Worm (Caenorhabditis elegans) whole organism, L4 larva: ENCODE measurements around the gene pax-1.

Experiments used
- F10B5.3 ChIP-seq: sonication (generic microtip); optimal IDR thresholded peaks from 2 replicates; lab custom pipeline; 2016; ENCODE audit warnings: mild to moderate bottlenecking, missing genetic modification characterization, missing compliant biosample characterization
- R02D3.7 ChIP-seq: fragments of 150-350 bp; sonication (generic microtip); optimal IDR thresholded peaks from 3 replicates; lab custom pipeline; 2014; ENCODE audit warnings: missing biosample characterization, missing genetic modification characterization
- Y105C5A.15 ChIP-seq: fragments of 200-800 bp; sonication (Bioruptor generic); IDR thresholded peaks from 2 replicates; pipeline ENCODE4 v1.3.6; 2022; ENCODE audit warnings: missing genetic modification characterization, missing compliant biosample characterization
- ZK337.2 ChIP-seq: fragments of 200-800 bp; sonication (Bioruptor generic); IDR thresholded peaks from 2 replicates; pipeline ENCODE4 v1.3.6; 2022; ENCODE audit warnings: missing genetic modification reagents, missing genetic modification characterization, missing compliant biosample characterization
- ZK546.5 ChIP-seq, 2 experiments: sonication (generic microtip); optimal IDR thresholded peaks; 2 replicates each; lab custom pipeline; 2017; ENCODE audit warnings: missing biosample characterization in 2 of 2, missing genetic modification characterization in 2 of 2
- aha-1 ChIP-seq: fragments of 150-350 bp; peaks from one replicate; lab custom pipeline; 2014; ENCODE audit warnings: missing biosample characterization, missing genetic modification characterization
- cey-2 ChIP-seq: sonication (generic microtip); optimal IDR thresholded peaks from 3 replicates; lab custom pipeline; 2017; ENCODE audit warnings: missing genetic modification characterization, mild to moderate bottlenecking, missing compliant biosample characterization, antibody characterized with exemption, borderline replicate concordance; ENCODE audit not compliant: insufficient read depth
- ctbp-1 ChIP-seq: fragments of 200-800 bp; sonication (Bioruptor generic); IDR thresholded peaks from 2 replicates; pipeline ENCODE4 v1.3.6; 2022; ENCODE audit warnings: missing genetic modification reagents, missing genetic modification characterization, missing compliant biosample characterization
- daf-12 ChIP-seq: fragments of 150-350 bp; optimal IDR thresholded peaks from 2 replicates; lab custom pipeline; 2014; ENCODE audit warnings: missing biosample characterization, missing genetic modification reagents, missing genetic modification characterization
- daf-16 ChIP-seq, 3 experiments: sonication (generic microtip); optimal IDR thresholded peaks; 2 replicates each; lab custom pipeline; 2016 to 2017; ENCODE audit warnings: missing genetic modification characterization in 3 of 3, missing genetic modification reagents in 3 of 3, mild to moderate bottlenecking in 2 of 3, missing compliant biosample characterization in 2 of 3, missing biosample characterization in 1 of 3, moderate library complexity in 1 of 3
- daf-19 ChIP-seq: fragments of 200-800 bp; sonication (Bioruptor generic); conservative IDR thresholded peaks from 2 replicates; pipeline ENCODE4 v1.3.6; 2022; ENCODE audit warnings: missing genetic modification characterization, missing compliant biosample characterization
- dmd-6 ChIP-seq: fragments of 200-800 bp; sonication (Bioruptor generic); IDR thresholded peaks from 2 replicates; pipeline ENCODE4 v1.3.6; 2022; ENCODE audit warnings: missing genetic modification reagents, missing genetic modification characterization, missing compliant biosample characterization
- dpl-1 ChIP-seq: fragments of 150-350 bp; optimal IDR thresholded peaks from 2 replicates; lab custom pipeline; 2014; ENCODE audit warnings: missing biosample characterization, missing genetic modification reagents, missing genetic modification characterization
- duxl-1 ChIP-seq: sonication (generic microtip); optimal IDR thresholded peaks from 2 replicates; lab custom pipeline; 2016; ENCODE audit warnings: mild to moderate bottlenecking, missing genetic modification characterization, moderate library complexity, missing compliant biosample characterization; ENCODE audit not compliant: poor library complexity
- fkh-10 ChIP-seq: fragments of 150-350 bp; optimal IDR thresholded peaks from 2 replicates; lab custom pipeline; 2014; ENCODE audit warnings: missing biosample characterization, missing genetic modification reagents, missing genetic modification characterization
- fos-1 ChIP-seq: fragments of 150-350 bp; optimal IDR thresholded peaks from 2 replicates; lab custom pipeline; 2014; ENCODE audit warnings: missing biosample characterization, missing genetic modification characterization
- hlh-11 ChIP-seq: fragments of 200-800 bp; sonication (Bioruptor generic); optimal IDR thresholded peaks from 2 replicates; lab custom pipeline; 2018; ENCODE audit warnings: mild to moderate bottlenecking, missing genetic modification characterization, missing compliant biosample characterization
- lim-7 ChIP-seq: fragments of 200-800 bp; sonication (Bioruptor generic); IDR thresholded peaks from 2 replicates; pipeline ENCODE4 v1.3.6; 2022; ENCODE audit warnings: missing genetic modification characterization, missing compliant biosample characterization
- lin-1 ChIP-seq: fragments of 200-800 bp; sonication (Bioruptor generic); IDR thresholded peaks from 2 replicates; pipeline ENCODE4 v1.3.6; 2022; ENCODE audit warnings: missing genetic modification reagents, missing genetic modification characterization, missing compliant biosample characterization
- lin-13 ChIP-seq: fragments of 150-350 bp; optimal IDR thresholded peaks from 2 replicates; lab custom pipeline; 2014; ENCODE audit warnings: missing biosample characterization, missing genetic modification reagents, missing genetic modification characterization
- lin-15B ChIP-seq: fragments of 150-350 bp; sonication (generic microtip); optimal IDR thresholded peaks from 3 replicates; lab custom pipeline; 2014; ENCODE audit warnings: missing biosample characterization, missing genetic modification characterization
- lin-29 ChIP-seq: fragments of 200-800 bp; sonication (Bioruptor generic); IDR thresholded peaks from 2 replicates; pipeline ENCODE4 v1.3.6; 2022; ENCODE audit warnings: missing genetic modification reagents, missing genetic modification characterization, missing compliant biosample characterization
- nhr-237 ChIP-seq: sonication (generic microtip); optimal IDR thresholded peaks from 2 replicates; lab custom pipeline; 2017; ENCODE audit warnings: missing biosample characterization, missing genetic modification characterization
- nhr-28 ChIP-seq: fragments of 150-350 bp; optimal IDR thresholded peaks from 2 replicates; lab custom pipeline; 2014; ENCODE audit warnings: missing biosample characterization, missing genetic modification characterization
- php-3 ChIP-seq: fragments of 200-800 bp; sonication (Bioruptor generic); IDR thresholded peaks from 2 replicates; pipeline ENCODE4 v1.3.6; 2022; ENCODE audit warnings: missing genetic modification reagents, missing genetic modification characterization, missing compliant biosample characterization
- pqm-1 ChIP-seq: sonication (generic microtip); optimal IDR thresholded peaks from 2 replicates; lab custom pipeline; 2017; ENCODE audit warnings: missing biosample characterization, missing genetic modification characterization
- rbr-2 ChIP-seq: sonication (generic microtip); optimal IDR thresholded peaks from 2 replicates; lab custom pipeline; 2016; ENCODE audit warnings: missing genotype, missing genetic modification characterization, missing compliant biosample characterization
- saeg-2 ChIP-seq: fragments of 200-800 bp; sonication (Bioruptor generic); IDR thresholded peaks from 2 replicates; pipeline ENCODE4 v1.3.6; 2022; ENCODE audit warnings: missing genetic modification reagents, missing genetic modification characterization, missing compliant biosample characterization
- unc-39 ChIP-seq: sonication (generic microtip); optimal IDR thresholded peaks from 2 replicates; lab custom pipeline; 2017; ENCODE audit warnings: missing biosample characterization, missing genetic modification characterization
- unc-62 ChIP-seq, 3 experiments: fragments of 150-350 bp in 1 of 3; sonication (generic microtip); optimal IDR thresholded peaks in 2 of 3; peaks in 1 of 3; 1 replicate in 1 of 3; 2 replicates in 2 of 3; lab custom pipeline; 2014 to 2017; ENCODE audit warnings: missing biosample characterization in 3 of 3, missing genetic modification characterization in 3 of 3, missing genetic modification reagents in 3 of 3, missing genotype in 1 of 3
- zip-11 ChIP-seq: fragments of 200-800 bp; sonication (Bioruptor generic); IDR thresholded peaks from 2 replicates; pipeline ENCODE4 v1.3.6; 2022; ENCODE audit warnings: missing genetic modification characterization, missing compliant biosample characterization
- ztf-7 ChIP-seq: fragments of 150-350 bp; optimal IDR thresholded peaks from 2 replicates; lab custom pipeline; 2014; ENCODE audit warnings: missing biosample characterization, missing genetic modification characterization

pax-1 gene

ce11 chrV:8235331-8235730 lies 10.6 kb downstream of the pax-1 start (continued):
- TF ChIP-seq cey-2 (tag; lab: Kevin White, UChicago), result no peak
- peak; percentile 70 for TF ChIP-seq lim-7
- TF ChIP-seq lin-13 (GFP tag; lab: Kevin White, UChicago), result no peak
- no peak for TF ChIP-seq ctbp-1 (GFP tag; lab: Robert Waterston, UW)

- no peak for TF ChIP-seq daf-19 (GFP tag; lab: Robert Waterston, UW)
- TF ChIP-seq dmd-6 (GFP tag; lab: Robert Waterston, UW), result no peak
- peak; percentile 42 for TF ChIP-seq hlh-11
- peak; percentile 54 for TF ChIP-seq nhr-28 (tag; lab: Kevin White, UChicago)
Observed at ce11 chrV:8238290-8238689, 13.6 kb downstream of the pax-1 start, which contains the start of gene rol-3. Gene rol-3, minus strand, starts transcription at chrV:8238409.

DNA sequence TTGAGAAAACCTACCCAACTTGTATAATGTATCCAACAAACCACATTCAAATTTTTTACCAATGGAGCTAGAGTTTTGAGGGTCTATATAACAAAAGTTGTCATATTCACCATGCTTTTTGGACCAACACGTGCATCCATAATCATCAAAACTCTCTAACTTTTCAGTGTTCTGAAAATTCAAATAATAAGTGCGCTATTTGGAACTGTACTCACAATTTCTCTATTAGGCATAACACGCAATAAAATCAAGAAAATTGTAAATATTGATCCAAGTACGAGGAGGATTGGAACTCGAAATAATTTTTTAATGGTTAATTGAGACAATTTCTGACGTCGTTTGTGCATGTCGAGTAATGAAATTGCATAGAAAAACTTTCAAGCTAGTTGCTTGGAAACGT lies 15.2 kb downstream of the pax-1 start, which contains the start of gene C16D9.3:
Gene C16D9.3 (minus strand): TSS at position 101 of the 400 bp plus-strand sequence.
- TF ChIP-seq daf-12 (tag; lab: Kevin White, UChicago) (no peak), daf-19 (GFP tag; lab: Robert Waterston, UW) (no peak), fos-1 (tag; lab: Kevin White, UChicago) (no peak), Y105C5A.15 (no peak), lin-15B (tag; lab: Kevin White, UChicago) (no peak)

DNA sequence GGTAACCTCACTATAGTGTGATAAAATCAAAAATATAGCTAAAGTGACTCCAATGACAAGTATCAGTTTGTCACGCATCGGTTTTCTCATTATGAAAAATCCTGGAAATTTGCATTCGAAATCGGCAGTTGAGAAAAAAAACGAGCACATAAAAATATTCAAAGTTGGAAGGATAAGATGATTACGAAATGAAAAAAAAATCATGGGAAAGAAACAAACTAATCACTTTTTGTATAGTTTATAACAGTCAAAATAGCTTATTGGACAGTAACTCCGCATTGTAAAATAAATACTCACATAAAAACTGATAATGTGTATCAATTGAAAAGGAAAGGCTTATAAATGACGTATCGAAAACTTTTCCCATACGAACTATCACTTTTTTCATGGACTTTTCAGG lies 18.1 kb downstream of the pax-1 start, which contains the start of gene C16D9.4:
Gene C16D9.4 (minus strand): TSS at position 101 of the 400 bp plus-strand sequence.
- no peak for TF ChIP-seq ztf-7 (tag; lab: Kevin White, UChicago)
- no peak for TF ChIP-seq R02D3.7 (tag; lab: Kevin White, UChicago)
- no peak for TF ChIP-seq dpl-1
- no peak for TF ChIP-seq lin-29 (GFP tag; lab: Robert Waterston, UW)
- no peak for TF ChIP-seq fkh-10 (GFP tag; lab: Kevin White, UChicago)
- peak; percentile 33; the same call in 1 of the 2 replicates for TF ChIP-seq php-3 (GFP tag; lab: Robert Waterston, UW)

DNA sequence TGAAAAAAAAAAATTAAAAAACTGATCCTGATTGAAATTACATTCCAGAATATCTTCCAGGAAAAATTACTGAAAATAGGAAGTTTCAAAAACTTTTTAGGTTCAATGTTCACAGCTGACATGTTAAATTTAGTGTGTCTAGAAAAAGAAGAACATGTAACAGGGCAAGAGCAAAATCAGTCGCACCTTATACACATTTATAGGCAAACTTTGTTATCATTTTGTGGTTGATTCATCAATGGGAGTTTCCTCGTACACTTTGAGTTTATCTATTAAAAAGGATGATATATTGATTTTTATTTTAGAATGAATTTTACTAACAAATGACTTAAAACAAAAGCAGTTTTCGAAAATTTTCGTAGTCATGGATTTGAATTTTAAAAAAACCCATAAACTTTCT lies 18.5 kb downstream of the pax-1 start:
- TF ChIP-seq lin-1 (GFP tag; lab: Robert Waterston, UW) (no peak), ZK337.2 (no peak), nhr-28 (tag; lab: Kevin White, UChicago) (peak; percentile 48), duxl-1 (tag; lab: Kevin White, UChicago) (no peak), saeg-2 (GFP tag; lab: Robert Waterston, UW) (no peak), zip-11 (GFP tag; lab: Robert Waterston, UW) (no peak), aha-1 (peak; percentile 29), daf-16 (GFP tag; optimal IDR thresholded peaks at IDR 0.05; lab: Kevin White, UChicago) (no peak), daf-16 (tag; optimal IDR thresholded peaks at IDR 0.05; lab: Kevin White, UChicago) (peak; percentile 26), pqm-1 (peak; percentile 50), unc-39 (tag; lab: Kevin White, UChicago) (no peak), unc-62 (GFP tag; optimal IDR thresholded peaks at IDR 0.05 in 1 of 2; lab: Kevin White, UChicago) (peak in 1 of 2 experiments; percentile 64), unc-62 (tag; optimal IDR thresholded peaks at IDR 0.05; lab: Kevin White, UChicago) (no peak), lim-7 (no peak), rbr-2 (tag; lab: Kevin White, UChicago) (no peak)

- TF ChIP-seq nhr-237 (tag; lab: Kevin White, UChicago) (no peak), zip-11 (GFP tag; lab: Robert Waterston, UW) (no peak), ZK546.5 (tag; optimal IDR thresholded peaks at IDR 0.05; lab: Kevin White, UChicago) (no peak), F10B5.3 (tag; lab: Kevin White, UChicago) (no peak)
Observed at ce11 chrV:8245457-8245856, 20.7 kb downstream of the pax-1 start, which contains the start of gene C16D9.5. Gene C16D9.5, minus strand, starts transcription at chrV:8245557.
